Worm (Caenorhabditis elegans): Measurements from ENCODE around the gene irld-48.
A peak's percentile ranks its signal among the peaks of the same experiment; 100 is the strongest.

irld-48 gene

ce11 chrII:2920817-2921458 is 34.9 kb upstream of the irld-48 start (continued):
- TF ChIP-seq zag-1 (tag; optimal IDR thresholded peaks at IDR 0.05) (no peak), Y48G9A.11 (GFP tag; IDR thresholded peaks at IDR 0.05) (no peak), egl-43 (GFP tag; IDR thresholded peaks at IDR 0.05) (peak; percentile 56; the same call in 1 of the 2 replicates), gei-8 (GFP tag; optimal IDR thresholded peaks at IDR 0.05) (no peak), saeg-2 (GFP tag; IDR thresholded peaks at IDR 0.05) (no peak), F49E8.2 (tag; optimal IDR thresholded peaks at IDR 0.05; ENCODE audit: borderline replicate concordance) (peak; percentile 18), lsy-2 (tag; optimal IDR thresholded peaks at IDR 0.05) (peak in 1 of 2 experiments; percentile 55), ama-1 (optimal IDR thresholded peaks at IDR 0.05) (peak; percentile 45), hif-1 (tag; optimal IDR thresholded peaks at IDR 0.05) (peak in 1 of 2 experiments; percentile 7), nhr-111 (GFP tag; optimal IDR thresholded peaks at IDR 0.05) (no peak), ceh-62 (tag; optimal IDR thresholded peaks at IDR 0.05) (no peak), nhr-237 (tag; optimal IDR thresholded peaks at IDR 0.05) (no peak), mxl-2 (GFP tag; conservative IDR thresholded peaks at IDR 0.05) (no peak; the same call in 1 of the 2 replicates), ceh-20 (GFP tag; IDR thresholded peaks at IDR 0.05) (no peak), aha-1 (tag) (peak; percentile 26), spr-1 (tag; optimal IDR thresholded peaks at IDR 0.05) (peak; percentile 8), dmd-8 (GFP tag; IDR thresholded peaks at IDR 0.05) (no peak), hlh-30 (tag; optimal IDR thresholded peaks at IDR 0.05; ENCODE audit: insufficient read depth) (peak; percentile 97), dve-1 (tag; optimal IDR thresholded peaks at IDR 0.05; ENCODE audit: insufficient read depth) (peak; percentile 59), lir-3 (tag; optimal IDR thresholded peaks at IDR 0.05) (no peak), ZK337.2 (GFP tag; IDR thresholded peaks at IDR 0.05) (no peak), ceh-28 (tag; optimal IDR thresholded peaks at IDR 0.05) (no peak), D1046.2 (GFP tag; IDR thresholded peaks at IDR 0.05) (no peak), rbr-2 (tag; optimal IDR thresholded peaks at IDR 0.05) (no peak), lin-13 (GFP tag; optimal IDR thresholded peaks at IDR 0.05) (peak; percentile 30), daf-16 (GFP tag; optimal IDR thresholded peaks at IDR 0.05) (peak; percentile 4 to 40), daf-16 (tag; optimal IDR thresholded peaks at IDR 0.05) (peak; percentile 58), lin-38 (GFP tag; IDR thresholded peaks at IDR 0.05) (peak; percentile 70), arid-1 (GFP tag; conservative IDR thresholded peaks at IDR 0.05) (peak; percentile 67; the same call in 1 of the 2 replicates), skn-1 (tag; optimal IDR thresholded peaks at IDR 0.05) (no peak), attf-4 (tag; optimal IDR thresholded peaks at IDR 0.05) (no peak), mdt-29 (GFP tag; IDR thresholded peaks at IDR 0.05) (peak; percentile 83), lin-15B (tag; optimal IDR thresholded peaks at IDR 0.05) (no peak), zip-11 (GFP tag; IDR thresholded peaks at IDR 0.05) (no peak), mes-2 (tag; optimal IDR thresholded peaks at IDR 0.05; ENCODE audit: poor library complexity, severe bottlenecking) (peak; percentile 69), daf-8 (GFP tag; IDR thresholded peaks at IDR 0.05) (no peak), F10B5.3 (tag; optimal IDR thresholded peaks at IDR 0.05) (peak; percentile 18), dmd-6 (GFP tag; IDR thresholded peaks at IDR 0.05) (peak; percentile 49), nhr-102 (tag; optimal IDR thresholded peaks at IDR 0.05) (no peak), T20F7.1 (GFP tag; optimal IDR thresholded peaks at IDR 0.05) (no peak), lin-1 (GFP tag; IDR thresholded peaks at IDR 0.05) (peak; percentile 50; the same call in 1 of the 2 replicates), dpl-1 (GFP tag; optimal IDR thresholded peaks at IDR 0.05) (peak; percentile 16), Y5F2A.4 (GFP tag; optimal IDR thresholded peaks at IDR 0.05) (peak; percentile 37), tag-97 (GFP tag; IDR thresholded peaks at IDR 0.05) (0 out of 2 replicates have a peak, but pooled peaks have one; percentile 15), hlh-11 (tag; optimal IDR thresholded peaks at IDR 0.05) (peak; percentile 95), tra-1 (GFP tag; IDR thresholded peaks at IDR 0.05) (peak; percentile 41; the same call in 1 of the 2 replicates), zfp-3 (GFP tag; conservative IDR thresholded peaks at IDR 0.05) (0 out of 2 replicates have a peak, but pooled peaks have one; percentile 6)

Data from whole organism, L4 larva.